Fruit fly (Drosophila melanogaster) whole organism: ENCODE data around the gene CG32532.

ENCODE experiments used
- CG8478 ChIP-seq: fragments of >200 bp; optimal IDR thresholded peaks from 2 replicates; lab custom pipeline; 2018; ENCODE audit warnings: inconsistent platforms
- Dll ChIP-seq: fragments of >200 bp; optimal IDR thresholded peaks from 2 replicates; lab custom pipeline; 2017
- EcR ChIP-seq, 2 experiments: fragments of >200 bp; optimal IDR thresholded peaks; 2 replicates each; lab custom pipeline; 2017; ENCODE audit warnings: missing biosample characterization in 2 of 2, missing genetic modification characterization in 2 of 2, missing genetic modification reagents in 2 of 2
- pan ChIP-seq: fragments of >200 bp; optimal IDR thresholded peaks from 2 replicates; lab custom pipeline; 2017
- psq ChIP-seq: fragments of >200 bp; optimal IDR thresholded peaks from 2 replicates; lab custom pipeline; 2017
- usp ChIP-seq: fragments of >200 bp; optimal IDR thresholded peaks from 2 replicates; lab custom pipeline; 2017; ENCODE audit warnings: missing biosample characterization, missing genetic modification characterization, mixed read lengths

Gene CG32532

dm6 chrX:19510204-19510603 is 37.1 kb downstream of the CG32532 start:
- no peak for TF ChIP-seq EcR (GFP tag; optimal IDR thresholded peaks at IDR 0.05; lab: Kevin White, UChicago)
- TF ChIP-seq psq (lab: Kevin White, UChicago), result no peak
- TF ChIP-seq usp (GFP tag; lab: Kevin White, UChicago), result no peak
- no peak for TF ChIP-seq pan (lab: Kevin White, UChicago)
- TF ChIP-seq CG8478 (lab: Kevin White, UChicago), result no peak
- no peak for TF ChIP-seq Dll (lab: Kevin White, UChicago)

dm6 chrX:19505334-19506185 is 41.7 kb downstream of the CG32532 start:
- no peak for TF ChIP-seq Dll (lab: Kevin White, UChicago)

- TF ChIP-seq Dll (lab: Kevin White, UChicago) (no peak), usp (GFP tag; lab: Kevin White, UChicago) (no peak), EcR (GFP tag; optimal IDR thresholded peaks at IDR 0.05; lab: Kevin White, UChicago) (no peak), psq (lab: Kevin White, UChicago) (no peak), pan (lab: Kevin White, UChicago) (no peak), CG8478 (lab: Kevin White, UChicago) (no peak)
Observed at dm6 chrX:19504170-19504765, 43.0 kb downstream of the CG32532 start.

dm6 chrX:19501274-19501673 is 46.0 kb downstream of the CG32532 start:
- TF ChIP-seq psq (lab: Kevin White, UChicago), result no peak
- no peak for TF ChIP-seq pan (lab: Kevin White, UChicago)
- TF ChIP-seq usp (GFP tag; lab: Kevin White, UChicago), result no peak
- TF ChIP-seq EcR (GFP tag; optimal IDR thresholded peaks at IDR 0.05; lab: Kevin White, UChicago), result no peak
- TF ChIP-seq CG8478 (lab: Kevin White, UChicago), result no peak
- TF ChIP-seq Dll (lab: Kevin White, UChicago), result no peak

- TF ChIP-seq EcR (GFP tag; optimal IDR thresholded peaks at IDR 0.05; lab: Kevin White, UChicago) (no peak), pan (lab: Kevin White, UChicago) (no peak), CG8478 (lab: Kevin White, UChicago) (no peak), Dll (lab: Kevin White, UChicago) (no peak), usp (GFP tag; lab: Kevin White, UChicago) (no peak), psq (lab: Kevin White, UChicago) (no peak)
Observed at dm6 chrX:19498755-19499321, 48.4 kb downstream of the CG32532 start.

dm6 chrX:19497782-19498440 is 49.4 kb downstream of the CG32532 start:
- TF ChIP-seq EcR (GFP tag; optimal IDR thresholded peaks at IDR 0.05; lab: Kevin White, UChicago), result no peak
- TF ChIP-seq pan (lab: Kevin White, UChicago), result peak; percentile 40
- no peak for TF ChIP-seq Dll (lab: Kevin White, UChicago)

dm6 chrX:19496808-19497259 is 50.4 kb downstream of the CG32532 start:
- TF ChIP-seq usp (GFP tag; lab: Kevin White, UChicago) (no peak), Dll (lab: Kevin White, UChicago) (no peak), EcR (GFP tag; optimal IDR thresholded peaks at IDR 0.05; lab: Kevin White, UChicago) (no peak), pan (lab: Kevin White, UChicago) (no peak), CG8478 (lab: Kevin White, UChicago) (no peak), psq (lab: Kevin White, UChicago) (no peak)

- TF ChIP-seq CG8478 (lab: Kevin White, UChicago) (peak; percentile 92), usp (GFP tag; lab: Kevin White, UChicago) (no peak)
Observed at dm6 chrX:19495611-19496583, 51.4 kb downstream of the CG32532 start.

dm6 chrX:19494830-19495610 is 52.3 kb downstream of the CG32532 start, which contains the start of the genes ksh, CG14200 and Pfrx:
Gene ksh (minus strand): TSS chrX:19494992.
Gene CG14200 (plus strand): TSS chrX:19495505.
Gene Pfrx (plus strand): TSS chrX:19495505.
- TF ChIP-seq psq (lab: Kevin White, UChicago), result no peak
- no peak for TF ChIP-seq CG8478 (lab: Kevin White, UChicago)
- TF ChIP-seq pan (lab: Kevin White, UChicago), result no peak
- no peak for TF ChIP-seq Dll (lab: Kevin White, UChicago)
- TF ChIP-seq EcR (GFP tag; optimal IDR thresholded peaks at IDR 0.05; lab: Kevin White, UChicago), result no peak

dm6 chrX:19494285-19494684 is 53.0 kb downstream of the CG32532 start, which contains the start of gene CG12204:
Gene CG12204 (minus strand): TSS chrX:19494401.
- TF ChIP-seq CG8478 (lab: Kevin White, UChicago), result no peak
- TF ChIP-seq psq (lab: Kevin White, UChicago), result no peak
- no peak for TF ChIP-seq Dll (lab: Kevin White, UChicago)
- no peak for TF ChIP-seq usp (GFP tag; lab: Kevin White, UChicago)
- TF ChIP-seq EcR (GFP tag; optimal IDR thresholded peaks at IDR 0.05; lab: Kevin White, UChicago), result no peak
- no peak for TF ChIP-seq pan (lab: Kevin White, UChicago)
